Worm (Caenorhabditis elegans): ENCODE data around the gene F01D4.5.

DNA sequence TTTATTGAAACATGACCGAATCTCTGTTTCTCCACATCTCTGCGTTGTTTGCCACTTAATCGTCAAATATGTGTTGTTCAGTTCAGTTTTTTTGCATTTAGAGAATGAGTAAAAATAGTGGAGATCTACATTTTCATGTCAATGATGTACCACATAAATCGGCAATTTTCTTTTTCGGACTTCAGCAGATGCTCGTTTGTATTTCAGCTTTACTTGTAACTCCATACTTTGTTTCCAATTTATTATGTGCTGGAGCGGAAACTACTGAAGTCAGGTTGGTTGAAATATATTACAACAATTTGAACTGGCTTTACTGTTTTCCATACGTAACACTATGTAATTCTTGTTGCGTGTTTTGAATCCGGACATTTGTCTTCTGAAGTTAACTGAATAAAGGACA, 47.2 kb upstream of the F01D4.5 start, which contains the start of gene T07G12.2:
- TF ChIP-seq lin-35 (GFP tag; optimal IDR thresholded peaks at IDR 0.05) (no peak), nhr-179 (tag; optimal IDR thresholded peaks at IDR 0.05) (no peak), nhr-90 (tag; optimal IDR thresholded peaks at IDR 0.05) (no peak), tlf-1 (GFP tag; optimal IDR thresholded peaks at IDR 0.05) (no peak), ztf-6 (GFP tag; IDR thresholded peaks at IDR 0.05) (no peak)
